3 fruit fly cellular contexts compared by ENCODE assay signal in the genomic region with DNA sequence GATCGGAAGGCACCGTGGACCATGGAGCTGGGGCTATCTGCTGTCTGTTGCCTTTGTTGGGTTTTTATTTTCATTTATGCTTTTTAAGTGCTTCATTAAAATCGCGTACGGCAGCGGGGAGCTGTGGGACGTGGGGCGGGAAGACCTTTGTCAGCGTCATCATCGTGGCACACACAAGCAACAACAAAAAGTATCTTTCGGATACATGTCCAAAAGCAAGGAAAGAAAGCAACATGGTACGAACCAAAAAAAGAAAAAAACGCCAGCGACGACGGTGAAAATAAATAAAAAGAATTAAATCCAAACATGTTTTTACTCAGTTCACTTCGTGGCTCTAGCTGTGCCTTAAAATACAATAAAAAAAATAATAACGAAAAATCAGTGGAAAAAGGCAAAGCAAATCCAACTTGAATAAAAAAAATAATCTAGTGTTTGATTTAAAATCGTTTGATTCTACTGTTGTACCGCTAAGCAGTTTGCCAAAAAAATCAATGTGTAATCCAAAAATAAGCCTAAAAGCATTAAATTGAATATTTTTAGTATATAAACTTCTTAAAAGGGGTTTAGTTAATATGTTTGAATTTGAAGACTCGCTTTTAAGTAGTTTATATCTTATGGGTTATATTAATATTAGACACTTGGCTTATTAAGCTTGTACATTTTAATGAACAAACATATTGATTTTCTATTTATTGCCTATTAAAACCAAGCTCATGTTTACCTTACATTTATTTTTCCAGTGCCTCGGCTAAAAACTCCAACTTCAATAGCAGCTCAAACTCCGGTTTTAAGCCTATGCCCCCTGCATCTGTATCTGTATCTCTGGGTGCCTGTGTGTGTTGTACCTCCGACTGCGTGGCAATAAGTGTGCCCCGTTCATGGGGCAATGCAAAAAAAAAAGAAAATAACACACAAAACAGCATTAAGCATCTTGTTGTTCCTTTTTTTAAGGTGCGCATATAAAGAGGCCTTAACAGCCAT.
TF ChIP-seq lines count a peak whose summit lies in the region.

No protein-coding gene starts in this region.

TF ChIP-seq in whole organism, embryonic, 481 proteins besides CTCF, POLR2A, EP300 and RAD21 (continued from another document and continues in another):
- TF ChIP-seq gro (GFP tag; optimal IDR thresholded peaks at IDR 0.05; lab: Kevin White, UChicago) (no peak), CG1233 (GFP tag; optimal IDR thresholded peaks at IDR 0.05; lab: Kevin White, UChicago) (no peak), Hsf (GFP tag; optimal IDR thresholded peaks at IDR 0.05; lab: Kevin White, UChicago) (no peak), CG3838 (GFP tag; optimal IDR thresholded peaks at IDR 0.05; lab: Kevin White, UChicago) (no peak), CG8388 (GFP tag; optimal IDR thresholded peaks at IDR 0.05; lab: Kevin White, UChicago) (peak; percentile 18), sens (GFP tag; lab: Kevin White, UChicago) (peak; percentile 67), HLH4C (GFP tag; IDR thresholded peaks at IDR 0.05; lab: Robert Waterston, UW; ENCODE audit: partially characterized antibody) (no peak), Awh (GFP tag; IDR thresholded peaks at IDR 0.05; lab: Robert Waterston, UW) (peak; percentile 80), dysf (GFP tag; IDR thresholded peaks at IDR 0.05; lab: Robert Waterston, UW) (no peak; the same call in 2 of the 3 replicates), nerfin-2 (GFP tag; IDR thresholded peaks at IDR 0.05; lab: Robert Waterston, UW; ENCODE audit: partially characterized antibody) (no peak), sqz (GFP tag; optimal IDR thresholded peaks at IDR 0.05; lab: Kevin White, UChicago) (peak; percentile 7), phol (tag; optimal IDR thresholded peaks at IDR 0.05; lab: Kevin White, UChicago) (peak; percentile 50), stc (GFP tag; IDR thresholded peaks at IDR 0.05; lab: Robert Waterston, UW) (0 out of 2 replicates have a peak, but pooled peaks have one; percentile 41), CG2712 (tag; optimal IDR thresholded peaks at IDR 0.05; lab: Kevin White, UChicago) (peak; percentile 54), trem (tag; optimal IDR thresholded peaks at IDR 0.05; lab: Kevin White, UChicago) (peak; percentile 9), CG17829 (tag; optimal IDR thresholded peaks at IDR 0.05; lab: Kevin White, UChicago) (peak; percentile 12), HHEX (GFP tag; optimal IDR thresholded peaks at IDR 0.05; lab: Kevin White, UChicago) (no peak), CG31224 (GFP tag; IDR thresholded peaks at IDR 0.05; lab: Robert Waterston, UW) (0 out of 2 replicates have a peak, but pooled peaks have one; percentile 14), NC2α (GFP tag; optimal IDR thresholded peaks at IDR 0.05; lab: Kevin White, UChicago) (no peak), ci (GFP tag; IDR thresholded peaks at IDR 0.05; lab: Robert Waterston, UW) (peak; percentile 67; the same call in 2 of the 3 replicates), CG32767 (GFP tag; IDR thresholded peaks at IDR 0.05; lab: Robert Waterston, UW) (no peak), fd96Cb (tag; optimal IDR thresholded peaks at IDR 0.05; lab: Kevin White, UChicago) (peak; percentile 31), CG15601 (tag; optimal IDR thresholded peaks at IDR 0.05; lab: Kevin White, UChicago) (peak; percentile 12), sob (GFP tag; IDR thresholded peaks at IDR 0.05; lab: Robert Waterston, UW) (0 out of 2 replicates have a peak, but pooled peaks have one; percentile 44), chm (GFP tag; IDR thresholded peaks at IDR 0.05; lab: Robert Waterston, UW) (peak; percentile 41; the same call in 1 of the 2 replicates), nmo (GFP tag; optimal IDR thresholded peaks at IDR 0.05; lab: Kevin White, UChicago) (peak; percentile 42), CG10979 (tag; optimal IDR thresholded peaks at IDR 0.05; lab: Kevin White, UChicago) (peak; percentile 43), CG17385 (GFP tag; optimal IDR thresholded peaks at IDR 0.05; lab: Kevin White, UChicago) (no peak), CG4424 (GFP tag; optimal IDR thresholded peaks at IDR 0.05; lab: Kevin White, UChicago) (peak; percentile 25), CG11247 (GFP tag; IDR thresholded peaks at IDR 0.05; lab: Robert Waterston, UW) (no peak), mam (GFP tag; optimal IDR thresholded peaks at IDR 0.05; lab: Kevin White, UChicago) (no peak), crol (GFP tag; IDR thresholded peaks at IDR 0.05; lab: Robert Waterston, UW) (peak; percentile 70), CG31441 (GFP tag; IDR thresholded peaks at IDR 0.05; lab: Robert Waterston, UW) (peak; percentile 56), CG7357 (GFP tag; IDR thresholded peaks at IDR 0.05; lab: Robert Waterston, UW) (0 out of 3 replicates have a peak, but pooled peaks have one; percentile 28), hkb (optimal IDR thresholded peaks at IDR 0.05; lab: Kevin White, UChicago) (no peak), hkb (GFP tag; IDR thresholded peaks at IDR 0.05; lab: Robert Waterston, UW) (peak; percentile 7; the same call in 1 of the 2 replicates), Med (GFP tag; lab: Kevin White, UChicago) (peak; percentile 21), CG10147 (GFP tag; optimal IDR thresholded peaks at IDR 0.05; lab: Kevin White, UChicago) (no peak), CoRest (tag; optimal IDR thresholded peaks at IDR 0.05; lab: Kevin White, UChicago) (no peak)

TF ChIP-seq in whole organism, prepupa, 60 proteins besides CTCF, POLR2A, EP300 and RAD21 (continued from another document):
- TF ChIP-seq CG10669 (GFP tag; optimal IDR thresholded peaks at IDR 0.05; lab: Kevin White, UChicago): peak; percentile 67
- TF ChIP-seq eg (GFP tag; IDR thresholded peaks at IDR 0.05; lab: Robert Waterston, UW): peak; percentile 92; the same call in 2 of the 3 replicates
- peak; percentile 78 for TF ChIP-seq acj6 (GFP tag; optimal IDR thresholded peaks at IDR 0.05; lab: Kevin White, UChicago)
- TF ChIP-seq CG15336 (GFP tag; IDR thresholded peaks at IDR 0.05; lab: Robert Waterston, UW): peak; percentile 67
- peak; percentile 91 for TF ChIP-seq svp (GFP tag; lab: Kevin White, UChicago)
- peak; percentile 85 to 86 for TF ChIP-seq salr (GFP tag; optimal IDR thresholded peaks at IDR 0.05; lab: Kevin White, UChicago)
- peak; percentile 70 for TF ChIP-seq CG6276 (GFP tag; optimal IDR thresholded peaks at IDR 0.05; lab: Kevin White, UChicago)
- peak; percentile 66 for TF ChIP-seq CG4318 (GFP tag; optimal IDR thresholded peaks at IDR 0.05; lab: Kevin White, UChicago)
- TF ChIP-seq Hr39 (GFP tag; optimal IDR thresholded peaks at IDR 0.05; lab: Kevin White, UChicago): peak; percentile 83
- peak; percentile 91 for TF ChIP-seq CG16779 (tag; optimal IDR thresholded peaks at IDR 0.05; lab: Kevin White, UChicago)
- peak; percentile 83 for TF ChIP-seq CG6854 (GFP tag; optimal IDR thresholded peaks at IDR 0.05; lab: Kevin White, UChicago)
- peak; percentile 68 for TF ChIP-seq Hr4 (GFP tag; optimal IDR thresholded peaks at IDR 0.05; lab: Kevin White, UChicago)
- peak; percentile 48 for TF ChIP-seq CG8319 (GFP tag; optimal IDR thresholded peaks at IDR 0.05; lab: Kevin White, UChicago)
- peak; percentile 79 for TF ChIP-seq CG34406 (GFP tag; optimal IDR thresholded peaks at IDR 0.05; lab: Kevin White, UChicago)
- peak; percentile 82 for TF ChIP-seq CG8119 (GFP tag; IDR thresholded peaks at IDR 0.05; lab: Robert Waterston, UW)
- TF ChIP-seq fkh (GFP tag; optimal IDR thresholded peaks at IDR 0.05; lab: Kevin White, UChicago): no peak
- peak; percentile 80 for TF ChIP-seq CG3919 (GFP tag; optimal IDR thresholded peaks at IDR 0.05; lab: Kevin White, UChicago)
- peak; percentile 52 for TF ChIP-seq vri (GFP tag; optimal IDR thresholded peaks at IDR 0.05; lab: Kevin White, UChicago)
- peak; percentile 74 for TF ChIP-seq fd59A (GFP tag; optimal IDR thresholded peaks at IDR 0.05; lab: Kevin White, UChicago)
- peak; percentile 85 for TF ChIP-seq OdsH (GFP tag; optimal IDR thresholded peaks at IDR 0.05; lab: Kevin White, UChicago)
- peak; percentile 97 for TF ChIP-seq CG9139 (GFP tag; optimal IDR thresholded peaks at IDR 0.05; lab: Kevin White, UChicago)
- peak; percentile 82 for TF ChIP-seq Eip75B (GFP tag; optimal IDR thresholded peaks at IDR 0.05; lab: Kevin White, UChicago)
- peak; percentile 78 for TF ChIP-seq cyc (GFP tag; optimal IDR thresholded peaks at IDR 0.05; lab: Kevin White, UChicago)
- TF ChIP-seq Lpt (GFP tag; optimal IDR thresholded peaks at IDR 0.05; lab: Kevin White, UChicago): peak; percentile 74
- TF ChIP-seq spab (GFP tag; optimal IDR thresholded peaks at IDR 0.05; lab: Kevin White, UChicago): peak; percentile 81
- peak; percentile 98 for TF ChIP-seq Eip78C (GFP tag; lab: Kevin White, UChicago)
- TF ChIP-seq dac (GFP tag; optimal IDR thresholded peaks at IDR 0.05; lab: Kevin White, UChicago): peak; percentile 35
- peak; percentile 85 for TF ChIP-seq lz (GFP tag; optimal IDR thresholded peaks at IDR 0.05; lab: Kevin White, UChicago)
- peak; percentile 74 for TF ChIP-seq Sox14 (GFP tag; optimal IDR thresholded peaks at IDR 0.05; lab: Kevin White, UChicago)
- peak; percentile 81 for TF ChIP-seq CG8632 (GFP tag; optimal IDR thresholded peaks at IDR 0.05; lab: Kevin White, UChicago)
- TF ChIP-seq Sox15 (GFP tag; optimal IDR thresholded peaks at IDR 0.05; lab: Kevin White, UChicago): peak; percentile 78
- TF ChIP-seq topi (GFP tag; optimal IDR thresholded peaks at IDR 0.05; lab: Kevin White, UChicago): peak; percentile 89
- TF ChIP-seq CG1621 (tag; optimal IDR thresholded peaks at IDR 0.05; lab: Kevin White, UChicago): peak; percentile 92
- TF ChIP-seq esn (GFP tag; optimal IDR thresholded peaks at IDR 0.05; lab: Kevin White, UChicago): peak; percentile 91
- TF ChIP-seq CG10631 (GFP tag; optimal IDR thresholded peaks at IDR 0.05; lab: Kevin White, UChicago): peak; percentile 79
- TF ChIP-seq fd85E (GFP tag; optimal IDR thresholded peaks at IDR 0.05; lab: Kevin White, UChicago): peak; percentile 35
- no peak for TF ChIP-seq Hr38 (GFP tag; optimal IDR thresholded peaks at IDR 0.05; lab: Kevin White, UChicago)
- peak; percentile 99 for TF ChIP-seq CG6163 (GFP tag; IDR thresholded peaks at IDR 0.05; lab: Robert Waterston, UW)
- peak; percentile 86 for TF ChIP-seq Ets96B (tag; optimal IDR thresholded peaks at IDR 0.05; lab: Kevin White, UChicago)
- TF ChIP-seq Met (GFP tag; optimal IDR thresholded peaks at IDR 0.05; lab: Kevin White, UChicago): peak; percentile 88
- peak; percentile 61 for TF ChIP-seq CG11902 (GFP tag; optimal IDR thresholded peaks at IDR 0.05; lab: Kevin White, UChicago)

TF ChIP-seq in whole organism, wandering third instar larva, 38 proteins besides CTCF, POLR2A, EP300 and RAD21 (continued from another document):
- TF ChIP-seq dl (GFP tag; optimal IDR thresholded peaks at IDR 0.05; lab: Kevin White, UChicago; ENCODE audit: insufficient read depth in 1 of 2, partially characterized antibody in 2 of 2): peak in 1 of 2 experiments; percentile 13
- TF ChIP-seq GATAd (GFP tag; optimal IDR thresholded peaks at IDR 0.05; lab: Kevin White, UChicago): no peak
- peak; percentile 76 for TF ChIP-seq dmrt93B (GFP tag; optimal IDR thresholded peaks at IDR 0.05; lab: Kevin White, UChicago)
- peak; percentile 64 for TF ChIP-seq h (GFP tag; optimal IDR thresholded peaks at IDR 0.05; lab: Kevin White, UChicago)
- TF ChIP-seq usp (GFP tag; optimal IDR thresholded peaks at IDR 0.05; lab: Kevin White, UChicago): no peak
- TF ChIP-seq N (GFP tag; optimal IDR thresholded peaks at IDR 0.05; lab: Kevin White, UChicago): no peak
- no peak for TF ChIP-seq sv (GFP tag; optimal IDR thresholded peaks at IDR 0.05; lab: Kevin White, UChicago)
- TF ChIP-seq Dfd (GFP tag; optimal IDR thresholded peaks at IDR 0.05; lab: Kevin White, UChicago): no peak
- no peak for TF ChIP-seq Hr78 (GFP tag; optimal IDR thresholded peaks at IDR 0.05; lab: Kevin White, UChicago)
- TF ChIP-seq Hr83 (GFP tag; optimal IDR thresholded peaks at IDR 0.05; lab: Kevin White, UChicago; ENCODE audit: poor library complexity, severe bottlenecking): peak; percentile 29
- peak; percentile 54 for TF ChIP-seq Rel (GFP tag; optimal IDR thresholded peaks at IDR 0.05; lab: Kevin White, UChicago)
- peak; percentile 16 for TF ChIP-seq Rel (tag; optimal IDR thresholded peaks at IDR 0.05; lab: Kevin White, UChicago)
- peak; percentile 81 for TF ChIP-seq Sp1 (GFP tag; optimal IDR thresholded peaks at IDR 0.05; lab: Kevin White, UChicago)
- TF ChIP-seq fru (GFP tag; optimal IDR thresholded peaks at IDR 0.05; lab: Kevin White, UChicago): peak; percentile 69
- peak; percentile 47 for TF ChIP-seq Hnf4 (GFP tag; optimal IDR thresholded peaks at IDR 0.05; lab: Kevin White, UChicago)
